Fruit fly (Drosophila melanogaster) whole organism, embryonic: ENCODE results near the gene DIP2.

Source experiments
- BEAF-32 ChIP-seq: fragments of 200-800 bp; sonication (Bioruptor generic); optimal IDR thresholded peaks from 3 replicates; lab custom pipeline; 2017; ENCODE audit warnings: missing biosample characterization, missing genetic modification characterization, mild to moderate bottlenecking, moderate library complexity, missing genetic modification reagents
- BtbVII ChIP-seq: fragments of 200-800 bp; sonication (Bioruptor generic); optimal IDR thresholded peaks from 3 replicates; lab custom pipeline; 2017; ENCODE audit warnings: missing biosample characterization, mild to moderate bottlenecking, missing genetic modification characterization
- CG11085 ChIP-seq: fragments of 200-800 bp; sonication (Bioruptor generic); IDR thresholded peaks from 2 replicates; pipeline ENCODE4 v1.3.6; 2022; ENCODE audit warnings: missing biosample characterization, missing genetic modification characterization
- CG12659 ChIP-seq: fragments of 200-800 bp; sonication (Bioruptor generic); optimal IDR thresholded peaks from 3 replicates; lab custom pipeline; 2017; ENCODE audit warnings: mild to moderate bottlenecking, missing biosample characterization, missing genetic modification reagents, missing genetic modification characterization
- CG13296 ChIP-seq: fragments of 200-800 bp; sonication (Bioruptor generic); optimal IDR thresholded peaks from 3 replicates; lab custom pipeline; 2018; ENCODE audit warnings: missing biosample characterization, mild to moderate bottlenecking, missing genetic modification characterization
- CG15269 ChIP-seq: fragments of 200-800 bp; sonication (Bioruptor generic); optimal IDR thresholded peaks from 2 replicates; lab custom pipeline; 2018; ENCODE audit warnings: missing biosample characterization, mild to moderate bottlenecking, missing genetic modification characterization, moderate library complexity
- CG1647 ChIP-seq: fragments of 200-800 bp; sonication (Bioruptor generic); optimal IDR thresholded peaks from 3 replicates; lab custom pipeline; 2016; ENCODE audit warnings: missing biosample characterization, missing genetic modification characterization
- CG16813 ChIP-seq: fragments of 200-800 bp; sonication (Bioruptor generic); IDR thresholded peaks from 3 replicates; pipeline ENCODE4 v1.3.6; 2022; ENCODE audit warnings: missing biosample characterization, missing genetic modification characterization; ENCODE audit not compliant: partially characterized antibody
- CG1832 ChIP-seq: fragments of 200-800 bp; sonication (Bioruptor generic); optimal IDR thresholded peaks from 2 replicates; lab custom pipeline; 2017; ENCODE audit warnings: missing biosample characterization, mild to moderate bottlenecking, missing genetic modification characterization, inconsistent platforms
- CG2678 ChIP-seq: fragments of 200-800 bp; sonication (Bioruptor generic); optimal IDR thresholded peaks from 3 replicates; lab custom pipeline; 2019; ENCODE audit warnings: missing biosample characterization, mild to moderate bottlenecking, missing genetic modification characterization, moderate library complexity
- CG2712 ChIP-seq: fragments of 200-800 bp; optimal IDR thresholded peaks from 3 replicates; lab custom pipeline; 2019; ENCODE audit warnings: missing biosample characterization, mild to moderate bottlenecking, missing genetic modification characterization, moderate library complexity
- CG31441 ChIP-seq: fragments of 200-800 bp; sonication (Bioruptor generic); IDR thresholded peaks from 2 replicates; pipeline ENCODE4 v1.3.6; 2022; ENCODE audit warnings: missing biosample characterization, missing genetic modification characterization
- CG32532 ChIP-seq: fragments of 200-800 bp; sonication (Bioruptor generic); IDR thresholded peaks from 2 replicates; pipeline ENCODE4 v1.3.6; 2022; ENCODE audit warnings: missing biosample characterization, missing genetic modification characterization
- CG34422 ChIP-seq: fragments of 200-800 bp; sonication (Bioruptor generic); IDR thresholded peaks from 3 replicates; pipeline ENCODE4 v1.3.6; 2022; ENCODE audit warnings: missing biosample characterization, missing genetic modification characterization
- CG6689 ChIP-seq: fragments of 200-800 bp; sonication (Bioruptor generic); IDR thresholded peaks from 2 replicates; pipeline ENCODE4 v1.3.6; 2022; ENCODE audit warnings: missing biosample characterization, missing genetic modification characterization
- CG8089 ChIP-seq: fragments of 200-800 bp; sonication (Bioruptor generic); optimal IDR thresholded peaks from 3 replicates; lab custom pipeline; 2016; ENCODE audit warnings: missing biosample characterization, missing genetic modification characterization
- CG8388 ChIP-seq: fragments of 200-800 bp; sonication (Bioruptor generic); optimal IDR thresholded peaks from 2 replicates; lab custom pipeline; 2019; ENCODE audit warnings: missing biosample characterization, mild to moderate bottlenecking, missing genetic modification characterization, moderate library complexity
- CG9609 ChIP-seq: fragments of 200-800 bp; sonication (Bioruptor generic); optimal IDR thresholded peaks from 3 replicates; lab custom pipeline; 2016; ENCODE audit warnings: missing biosample characterization, missing genetic modification characterization
- Deaf1 ChIP-seq: fragments of 200-800 bp; optimal IDR thresholded peaks from 3 replicates; lab custom pipeline; 2019; ENCODE audit warnings: missing biosample characterization, mild to moderate bottlenecking, missing genetic modification characterization, moderate library complexity
- E2f1 ChIP-seq: fragments of 200-800 bp; sonication (Bioruptor generic); IDR thresholded peaks from 2 replicates; pipeline ENCODE4 v1.3.6; 2022; ENCODE audit warnings: missing biosample characterization, missing genetic modification characterization
- Elba2 ChIP-seq: fragments of 200-800 bp; sonication (Bioruptor generic); optimal IDR thresholded peaks from 3 replicates; lab custom pipeline; 2016; ENCODE audit warnings: missing biosample characterization, missing genetic modification characterization
- GATAe ChIP-seq: fragments of 200-800 bp; sonication (Bioruptor generic); conservative IDR thresholded peaks from 2 replicates; pipeline ENCODE4 v1.3.6; 2022; ENCODE audit warnings: missing biosample characterization, missing genetic modification characterization
- Hmx ChIP-seq: fragments of 200-800 bp; sonication (Bioruptor generic); optimal IDR thresholded peaks from 2 replicates; lab custom pipeline; 2016; ENCODE audit warnings: missing biosample characterization, missing genetic modification characterization
- Lim3 ChIP-seq: fragments of 200-800 bp; sonication (Bioruptor generic); IDR thresholded peaks from 2 replicates; pipeline ENCODE4 v1.3.6; 2022; ENCODE audit warnings: missing biosample characterization, missing genetic modification characterization
- MBD-R2 ChIP-seq: fragments of 200-800 bp; sonication (Bioruptor generic); IDR thresholded peaks from 2 replicates; pipeline ENCODE4 v1.3.6; 2022; ENCODE audit warnings: missing biosample characterization, missing genetic modification characterization
- Myb ChIP-seq: fragments of 200-800 bp; sonication (Bioruptor generic); optimal IDR thresholded peaks from 2 replicates; lab custom pipeline; 2016; ENCODE audit warnings: missing biosample characterization, missing genetic modification characterization
- NC2α ChIP-seq: fragments of 200-800 bp; sonication (Bioruptor generic); optimal IDR thresholded peaks from 2 replicates; lab custom pipeline; 2016; ENCODE audit warnings: missing biosample characterization, missing genetic modification characterization
- NK7.1 ChIP-seq: fragments of 200-800 bp; sonication (Bioruptor generic); optimal IDR thresholded peaks from 3 replicates; lab custom pipeline; 2016; ENCODE audit warnings: missing biosample characterization, missing genetic modification characterization
- Optix ChIP-seq: fragments of 200-800 bp; sonication (Bioruptor generic); IDR thresholded peaks from 3 replicates; pipeline ENCODE4 v1.3.6; 2022; ENCODE audit warnings: missing biosample characterization, missing genetic modification characterization
- PHDP ChIP-seq: fragments of 200-800 bp; sonication (Bioruptor generic); optimal IDR thresholded peaks from 3 replicates; lab custom pipeline; 2018; ENCODE audit warnings: missing biosample characterization, mild to moderate bottlenecking, missing genetic modification characterization, moderate library complexity
- Rx ChIP-seq: fragments of 200-800 bp; sonication (Bioruptor generic); IDR thresholded peaks from 2 replicates; pipeline ENCODE4 v1.3.6; 2022; ENCODE audit warnings: missing biosample characterization, missing genetic modification characterization
- Vsx1 ChIP-seq: fragments of 200-800 bp; sonication (Bioruptor generic); optimal IDR thresholded peaks from 2 replicates; lab custom pipeline; 2017; ENCODE audit warnings: missing biosample characterization, mild to moderate bottlenecking, missing genetic modification characterization, missing genetic modification reagents
- bbx ChIP-seq: fragments of 200-800 bp; sonication (Bioruptor generic); IDR thresholded peaks from 2 replicates; pipeline ENCODE4 v1.3.6; 2022; ENCODE audit warnings: missing biosample characterization, missing genetic modification characterization; ENCODE audit not compliant: partially characterized antibody
- bigmax ChIP-seq: fragments of 200-800 bp; sonication (Bioruptor generic); optimal IDR thresholded peaks from 2 replicates; lab custom pipeline; 2018; ENCODE audit warnings: missing biosample characterization, mild to moderate bottlenecking, missing genetic modification characterization
- dysf ChIP-seq: fragments of 200-800 bp; sonication (Bioruptor generic); IDR thresholded peaks from 3 replicates; pipeline ENCODE4 v1.3.6; 2022; ENCODE audit warnings: missing biosample characterization, missing genetic modification characterization
- emc ChIP-seq: fragments of 200-800 bp; sonication (Bioruptor generic); optimal IDR thresholded peaks from 2 replicates; lab custom pipeline; 2016; ENCODE audit warnings: missing biosample characterization, missing genetic modification characterization
- esg ChIP-seq: fragments of 200-800 bp; sonication (Bioruptor generic); conservative IDR thresholded peaks from 2 replicates; pipeline ENCODE4 v1.3.6; 2022; ENCODE audit warnings: missing biosample characterization, missing genetic modification characterization
- fru ChIP-seq: fragments of >200 bp; optimal IDR thresholded peaks from 2 replicates; lab custom pipeline; 2017
- grau ChIP-seq: fragments of 200-800 bp; optimal IDR thresholded peaks from 3 replicates; lab custom pipeline; 2019; ENCODE audit warnings: missing biosample characterization, mild to moderate bottlenecking, missing genetic modification characterization, moderate library complexity
- grn ChIP-seq: fragments of 200-800 bp; sonication (Bioruptor generic); optimal IDR thresholded peaks from 3 replicates; lab custom pipeline; 2017; ENCODE audit warnings: missing biosample characterization, missing genetic modification characterization
- gsb ChIP-seq: fragments of 200-800 bp; sonication (Bioruptor generic); IDR thresholded peaks from 2 replicates; pipeline ENCODE4 v1.3.6; 2022; ENCODE audit warnings: missing biosample characterization, missing genetic modification characterization
- gt ChIP-seq: fragments of 200-800 bp; sonication (Bioruptor generic); IDR thresholded peaks from 2 replicates; pipeline ENCODE4 v1.3.6; 2022; ENCODE audit warnings: missing biosample characterization, missing genetic modification characterization
- kah ChIP-seq: fragments of 200-800 bp; sonication (Bioruptor generic); optimal IDR thresholded peaks from 2 replicates; lab custom pipeline; 2018; ENCODE audit warnings: missing biosample characterization, mild to moderate bottlenecking, missing genetic modification characterization
- kay ChIP-seq: fragments of 200-800 bp; sonication (Bioruptor generic); optimal IDR thresholded peaks from 2 replicates; lab custom pipeline; 2016; ENCODE audit warnings: missing biosample characterization, missing genetic modification characterization
- lilli ChIP-seq: fragments of 200-800 bp; sonication (Bioruptor generic); optimal IDR thresholded peaks from 3 replicates; lab custom pipeline; 2016; ENCODE audit warnings: missing biosample characterization, missing genetic modification characterization
- maf-S ChIP-seq: fragments of 200-800 bp; sonication (Bioruptor generic); optimal IDR thresholded peaks from 2 replicates; lab custom pipeline; 2016; ENCODE audit warnings: missing biosample characterization, missing genetic modification characterization
- oc ChIP-seq: fragments of 200-800 bp; sonication (Bioruptor generic); optimal IDR thresholded peaks from 2 replicates; lab custom pipeline; 2018; ENCODE audit warnings: missing biosample characterization, mild to moderate bottlenecking, missing genetic modification characterization, moderate library complexity
- run ChIP-seq: fragments of 200-800 bp; sonication (Bioruptor generic); optimal IDR thresholded peaks from 3 replicates; lab custom pipeline; 2018; ENCODE audit warnings: missing biosample characterization, mild to moderate bottlenecking, missing genetic modification characterization
- so ChIP-seq: fragments of 200-800 bp; sonication (Bioruptor generic); IDR thresholded peaks from 3 replicates; pipeline ENCODE4 v1.3.6; 2022; ENCODE audit warnings: missing biosample characterization, missing genetic modification characterization
- tgo ChIP-seq: fragments of 200-800 bp; sonication (Bioruptor generic); IDR thresholded peaks from 3 replicates; pipeline ENCODE4 v1.3.6; 2022; ENCODE audit warnings: missing biosample characterization, missing genetic modification characterization

DIP2 gene

DNA sequence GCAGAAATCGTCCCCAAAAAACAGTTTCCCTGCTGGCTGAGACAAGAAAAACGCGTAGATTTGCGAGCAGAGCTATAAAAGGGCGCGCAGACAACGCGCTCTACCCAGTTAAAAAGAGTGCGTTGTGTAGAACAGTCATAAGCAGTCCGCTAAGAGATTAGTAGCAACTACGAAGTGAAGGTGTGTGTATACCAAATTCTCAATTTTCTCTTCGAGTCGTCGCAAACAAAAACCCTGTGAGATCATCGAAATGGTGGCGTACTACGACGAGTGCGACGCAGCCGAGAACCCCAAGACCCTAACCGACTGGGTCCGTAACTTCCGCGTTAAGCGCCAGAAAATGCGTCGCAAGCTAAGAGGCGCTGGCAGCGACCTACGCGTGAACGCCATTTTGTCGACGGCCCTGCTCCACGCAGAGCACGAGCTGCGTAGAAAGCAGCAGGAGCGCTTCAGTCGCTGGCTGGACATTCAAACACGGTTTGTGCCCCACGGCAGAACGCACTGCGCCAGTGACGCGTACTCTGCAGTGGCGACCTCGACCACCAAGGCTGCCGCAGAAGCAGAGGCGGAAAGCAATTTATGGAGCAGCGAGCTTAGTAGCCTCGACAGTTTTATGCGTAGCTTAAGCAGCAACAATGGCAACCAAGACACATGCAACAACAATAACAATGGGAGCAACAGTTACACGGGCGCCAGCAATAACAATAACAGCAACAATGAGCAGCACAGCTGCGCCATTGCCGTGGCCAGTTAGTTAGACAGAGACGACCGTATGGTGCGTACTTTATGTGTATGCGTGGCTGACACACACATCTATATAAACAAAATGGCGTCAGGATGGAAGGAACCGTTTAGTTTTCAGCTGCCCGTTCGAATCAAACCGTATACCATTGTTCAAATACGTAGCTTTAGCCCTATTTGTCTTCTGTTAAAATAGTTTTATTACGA, 33.5 kb downstream of the DIP2 start (continued):
- peak; percentile 52 for TF ChIP-seq CG1832 (GFP tag; lab: Kevin White, UChicago)
- no peak for TF ChIP-seq esg (GFP tag; lab: Robert Waterston, UW)
- no peak for TF ChIP-seq NK7.1 (GFP tag; lab: Kevin White, UChicago)
- peak; percentile 78 for TF ChIP-seq lilli (GFP tag; lab: Kevin White, UChicago)
- no peak for TF ChIP-seq Elba2 (GFP tag; lab: Kevin White, UChicago)
- no peak for TF ChIP-seq CG15269 (tag; lab: Kevin White, UChicago)
- TF ChIP-seq CG13296 (GFP tag; lab: Kevin White, UChicago): peak; percentile 13
- TF ChIP-seq CG8388 (GFP tag; lab: Kevin White, UChicago): no peak
- TF ChIP-seq Vsx1 (GFP tag; lab: Kevin White, UChicago): no peak
- no peak for TF ChIP-seq maf-S (GFP tag; lab: Kevin White, UChicago)
- TF ChIP-seq Lim3: no peak
- TF ChIP-seq BtbVII: peak; percentile 6
- peak; percentile 48; the same call in 1 of the 3 replicates for TF ChIP-seq Optix (GFP tag; lab: Robert Waterston, UW)
- TF ChIP-seq CG16813 (GFP tag; lab: Robert Waterston, UW): no peak
- TF ChIP-seq CG31441: no peak
- TF ChIP-seq Myb: no peak
- TF ChIP-seq run (tag; lab: Kevin White, UChicago): no peak
- TF ChIP-seq CG2712 (tag; lab: Kevin White, UChicago): no peak
- TF ChIP-seq CG1647 (GFP tag; lab: Kevin White, UChicago): no peak
- TF ChIP-seq CG2678: no peak
- TF ChIP-seq emc: no peak
- TF ChIP-seq kay (GFP tag; lab: Kevin White, UChicago): no peak
- TF ChIP-seq grau (tag; lab: Kevin White, UChicago): no peak
- TF ChIP-seq fru: no peak
- TF ChIP-seq tgo (GFP tag; lab: Robert Waterston, UW): no peak
- no peak for TF ChIP-seq gt (GFP tag; lab: Robert Waterston, UW)
- TF ChIP-seq E2f1 (GFP tag; lab: Robert Waterston, UW): no peak; the same call in 1 of the 2 replicates
- peak; percentile 25 for TF ChIP-seq bigmax (GFP tag; lab: Kevin White, UChicago)
- no peak for TF ChIP-seq BEAF-32
- TF ChIP-seq Rx: no peak
- no peak for TF ChIP-seq grn (GFP tag; lab: Kevin White, UChicago)
- no peak for TF ChIP-seq PHDP
- TF ChIP-seq CG12659 (GFP tag; lab: Kevin White, UChicago): peak; percentile 20
- peak; percentile 17; the same call in 1 of the 3 replicates for TF ChIP-seq so (GFP tag; lab: Robert Waterston, UW)
- peak; percentile 4 for TF ChIP-seq CG8089 (GFP tag; lab: Kevin White, UChicago)
- peak; percentile 40 for TF ChIP-seq Deaf1 (tag; lab: Kevin White, UChicago)
- peak; percentile 5; the same call in 1 of the 2 replicates for TF ChIP-seq CG11085
- TF ChIP-seq kah: no peak
- no peak for TF ChIP-seq CG9609
- TF ChIP-seq NC2α (GFP tag; lab: Kevin White, UChicago): peak; percentile 19
- TF ChIP-seq Hmx (GFP tag; lab: Kevin White, UChicago): no peak
- no peak for TF ChIP-seq oc (tag; lab: Kevin White, UChicago)
- no peak for TF ChIP-seq dysf (GFP tag; lab: Robert Waterston, UW)
- TF ChIP-seq CG6689: no peak
- no peak for TF ChIP-seq MBD-R2 (GFP tag; lab: Robert Waterston, UW)
- TF ChIP-seq bbx (GFP tag; lab: Robert Waterston, UW): peak; percentile 64
- peak; percentile 76 for TF ChIP-seq CG34422 (GFP tag; lab: Robert Waterston, UW)
- peak; percentile 32; the same call in 1 of the 2 replicates for TF ChIP-seq CG32532 (GFP tag; lab: Robert Waterston, UW)
- peak; percentile 43; the same call in 1 of the 2 replicates for TF ChIP-seq gsb (GFP tag; lab: Robert Waterston, UW)
- no peak for TF ChIP-seq GATAe (GFP tag; lab: Robert Waterston, UW)
